Worm (Caenorhabditis elegans): Measurements from ENCODE around the gene C45B11.6.

The C45B11.6 gene

DNA sequence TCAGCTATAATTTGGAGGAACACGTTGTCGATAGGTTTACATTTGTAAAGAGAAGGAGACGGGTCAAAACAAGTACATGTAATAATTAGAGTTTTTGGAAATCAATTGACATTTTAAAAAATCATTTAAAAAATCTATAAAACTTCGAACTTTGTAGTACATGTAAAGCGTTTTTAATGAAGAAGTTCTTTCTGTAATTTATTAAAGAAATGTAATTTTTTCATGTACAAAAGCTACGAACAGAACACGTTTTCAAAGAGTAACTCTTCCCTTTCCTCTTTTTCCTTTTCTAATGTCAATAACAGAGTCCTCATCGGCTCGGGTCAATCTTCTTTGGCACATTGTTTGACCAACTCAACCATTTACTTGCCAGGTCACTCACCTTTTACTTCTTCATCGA is at the start of gene C45B11.6:
Gene C45B11.6, plus strand, starts transcription at position 301 of the 400 bp plus-strand sequence.
- TF ChIP-seq hlh-13 (GFP tag; optimal IDR thresholded peaks at IDR 0.05) = no peak
- no peak for TF ChIP-seq unc-3 (GFP tag; conservative IDR thresholded peaks at IDR 0.05)
- TF ChIP-seq unc-3 (tag; optimal IDR thresholded peaks at IDR 0.05) = no peak
- TF ChIP-seq lim-6 (tag; optimal IDR thresholded peaks at IDR 0.05) = no peak
- no peak for TF ChIP-seq elt-4 (tag; optimal IDR thresholded peaks at IDR 0.05)
- TF ChIP-seq ttx-3 (tag; optimal IDR thresholded peaks at IDR 0.05) = no peak
- no peak for TF ChIP-seq ets-4 (tag; optimal IDR thresholded peaks at IDR 0.05)
- no peak for TF ChIP-seq ztf-16 (tag; optimal IDR thresholded peaks at IDR 0.05)
- no peak for TF ChIP-seq odd-2 (tag; optimal IDR thresholded peaks at IDR 0.05)
- TF ChIP-seq nhr-11 (tag; optimal IDR thresholded peaks at IDR 0.05) = no peak
- TF ChIP-seq T23F11.4 (GFP tag; optimal IDR thresholded peaks at IDR 0.05) = no peak
- no peak for TF ChIP-seq unc-55 (GFP tag; optimal IDR thresholded peaks at IDR 0.05)
- TF ChIP-seq madf-2 (tag; optimal IDR thresholded peaks at IDR 0.05) = no peak
- no peak for TF ChIP-seq fkh-10 (GFP tag; optimal IDR thresholded peaks at IDR 0.05)
- TF ChIP-seq npax-4 (tag; optimal IDR thresholded peaks at IDR 0.05) = no peak
- no peak for TF ChIP-seq unc-42 (tag; optimal IDR thresholded peaks at IDR 0.05)
- TF ChIP-seq hlh-30 (tag; optimal IDR thresholded peaks at IDR 0.05; ENCODE audit: insufficient read depth) = no peak

DNA sequence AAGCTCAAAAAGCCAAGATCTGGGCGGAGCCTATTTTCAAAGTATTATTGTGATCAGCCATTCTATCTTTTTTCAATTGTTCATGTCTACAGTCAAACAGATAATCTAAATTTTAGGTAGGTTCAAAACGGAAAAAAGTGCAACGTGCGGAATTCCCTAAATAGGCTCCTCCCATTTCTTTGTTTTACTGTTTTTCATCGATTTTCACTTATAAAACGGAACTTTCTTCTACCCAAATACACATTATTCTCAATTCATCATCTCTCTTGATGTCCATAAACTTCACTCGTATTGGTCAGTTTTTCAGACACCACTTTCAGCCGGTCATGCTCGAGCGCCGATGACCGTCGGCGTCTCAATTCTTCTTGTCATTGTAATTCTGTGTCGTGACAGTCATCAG is 45.1 kb upstream of the C45B11.6 start, which contains the start of gene F53B7.7:
Gene F53B7.7, plus strand, starts transcription at position 301 of the 400 bp plus-strand sequence.
- no peak for TF ChIP-seq sdc-2 (tag; optimal IDR thresholded peaks at IDR 0.05)
- TF ChIP-seq nhr-232 (tag; optimal IDR thresholded peaks at IDR 0.05) = no peak
- no peak for TF ChIP-seq ztf-16 (tag; optimal IDR thresholded peaks at IDR 0.05)
- TF ChIP-seq ceh-6 (GFP tag; optimal IDR thresholded peaks at IDR 0.05) = no peak
- TF ChIP-seq T23F11.4 (GFP tag; optimal IDR thresholded peaks at IDR 0.05) = no peak

DNA sequence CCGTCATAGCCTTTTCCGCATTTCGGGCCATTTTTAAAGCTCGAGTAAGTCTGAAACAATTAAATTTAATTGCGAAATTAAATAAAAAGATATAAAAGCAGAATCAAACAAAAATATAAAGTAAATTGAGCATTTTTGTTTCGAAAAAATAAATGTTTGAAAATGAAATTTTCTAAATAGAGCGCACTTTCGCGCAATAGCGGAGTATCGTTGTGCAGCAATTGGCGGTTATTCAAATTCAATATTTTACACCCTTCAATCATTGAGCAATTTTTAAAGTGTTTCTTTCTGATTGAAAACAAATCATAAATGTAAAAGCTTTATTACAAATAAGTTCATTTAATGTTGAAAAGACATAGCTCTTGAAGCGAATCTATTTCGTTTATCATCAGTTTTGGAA is 43.2 kb upstream of the C45B11.6 start, which contains the start of gene isy-1:
Gene isy-1, minus strand, starts transcription at position 50 of the 400 bp plus-strand sequence.
- TF ChIP-seq unc-42 (tag; optimal IDR thresholded peaks at IDR 0.05) = peak; percentile 92
- TF ChIP-seq sox-2 (GFP tag; IDR thresholded peaks at IDR 0.05) = no peak
- TF ChIP-seq che-1 (tag; optimal IDR thresholded peaks at IDR 0.05) = no peak
- TF ChIP-seq tbx-7 (tag; optimal IDR thresholded peaks at IDR 0.05) = no peak
- TF ChIP-seq pha-4 (tag; optimal IDR thresholded peaks at IDR 0.05) = no peak
- TF ChIP-seq ceh-31 (tag; optimal IDR thresholded peaks at IDR 0.05) = peak; percentile 47
- no peak for TF ChIP-seq hlh-15 (tag; optimal IDR thresholded peaks at IDR 0.05)
- TF ChIP-seq nfya-1 (tag; optimal IDR thresholded peaks at IDR 0.05) = peak; percentile 37
- no peak for TF ChIP-seq fkh-6 (tag; optimal IDR thresholded peaks at IDR 0.05)
- TF ChIP-seq pax-1 (tag; optimal IDR thresholded peaks at IDR 0.05) = no peak

DNA sequence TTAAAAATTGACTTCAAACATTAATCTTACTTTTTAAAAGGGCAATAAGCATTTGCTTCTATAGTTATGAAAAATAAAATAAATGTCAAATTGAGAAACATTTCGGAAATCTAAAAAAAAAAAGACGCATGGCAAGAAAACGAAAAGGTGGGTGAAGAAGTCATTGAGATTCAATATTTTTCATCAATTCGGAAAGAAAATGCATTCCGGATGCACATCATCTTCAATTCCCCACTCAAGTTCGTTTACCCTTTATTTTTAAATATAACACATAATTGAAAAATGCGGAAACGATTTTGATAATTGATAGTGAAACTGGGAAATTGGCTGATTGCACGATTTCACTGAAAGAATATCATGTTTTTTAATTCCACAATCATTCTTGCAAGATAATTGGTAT is 41.4 kb upstream of the C45B11.6 start, which contains the start of gene F53B7.4:
Gene F53B7.4, minus strand, starts transcription at position 101 of the 400 bp plus-strand sequence.
- TF ChIP-seq madf-2 (tag; optimal IDR thresholded peaks at IDR 0.05) (no peak), unc-86 (tag; optimal IDR thresholded peaks at IDR 0.05) (no peak), dve-1 (tag; optimal IDR thresholded peaks at IDR 0.05) (no peak), K09A11.1 (tag; optimal IDR thresholded peaks at IDR 0.05; ENCODE audit: insufficient read depth) (no peak), unc-55 (GFP tag; optimal IDR thresholded peaks at IDR 0.05) (no peak), F13H6.1 (tag; optimal IDR thresholded peaks at IDR 0.05) (no peak), lim-6 (tag; optimal IDR thresholded peaks at IDR 0.05) (no peak), che-1 (tag; optimal IDR thresholded peaks at IDR 0.05) (no peak), ztf-16 (tag; optimal IDR thresholded peaks at IDR 0.05) (no peak)

DNA sequence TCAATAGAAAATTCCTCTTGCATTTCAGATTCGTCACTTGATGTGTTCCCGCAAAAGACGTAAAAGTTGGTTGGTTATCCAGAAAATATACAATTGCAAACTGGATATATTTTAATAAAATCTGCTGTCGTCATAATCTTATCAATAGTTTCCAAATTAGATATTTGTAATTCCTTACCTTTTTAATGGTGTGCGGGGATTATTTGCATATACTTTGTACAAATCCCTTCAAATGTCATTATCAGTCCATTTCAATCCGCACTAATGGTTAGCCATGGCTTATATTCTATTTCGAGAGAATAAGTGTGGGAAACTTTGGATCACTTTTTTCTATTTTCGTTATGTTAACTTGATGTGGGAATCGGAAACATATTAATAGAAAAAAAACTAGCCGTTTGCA is 39.8 kb upstream of the C45B11.6 start:
- TF ChIP-seq fax-1 (tag; optimal IDR thresholded peaks at IDR 0.05) = no peak
- TF ChIP-seq hlh-8 (tag; optimal IDR thresholded peaks at IDR 0.05) = no peak
- no peak for TF ChIP-seq che-1 (tag; optimal IDR thresholded peaks at IDR 0.05)
- TF ChIP-seq rnt-1 (tag; optimal IDR thresholded peaks at IDR 0.05) = no peak
- TF ChIP-seq ceh-19 (GFP tag; optimal IDR thresholded peaks at IDR 0.05) = no peak
- no peak for TF ChIP-seq sox-4 (tag; optimal IDR thresholded peaks at IDR 0.05)
- no peak for TF ChIP-seq elt-2 (tag; optimal IDR thresholded peaks at IDR 0.05)
- TF ChIP-seq tbx-2 (tag; optimal IDR thresholded peaks at IDR 0.05) = no peak
- no peak for TF ChIP-seq K02D7.2 (tag; optimal IDR thresholded peaks at IDR 0.05)
- TF ChIP-seq unc-42 (tag; optimal IDR thresholded peaks at IDR 0.05) = no peak
- no peak for TF ChIP-seq F13H6.1 (tag; optimal IDR thresholded peaks at IDR 0.05)
- TF ChIP-seq ceh-30 (tag; optimal IDR thresholded peaks at IDR 0.05) = no peak
- no peak for TF ChIP-seq pha-4 (tag; optimal IDR thresholded peaks at IDR 0.05)
- no peak for TF ChIP-seq odd-2 (tag; optimal IDR thresholded peaks at IDR 0.05)
- TF ChIP-seq ceh-24 (tag; optimal IDR thresholded peaks at IDR 0.05) = no peak
- TF ChIP-seq ceh-14 (tag; optimal IDR thresholded peaks at IDR 0.05) = no peak

Measured in whole organism, late embryonic.